Worm (Caenorhabditis elegans) whole organism, mixed stage, embryonic: Measurements from ENCODE around the gene T06E4.5.

Experiments used
- blmp-1 ChIP-seq: fragments of 150-350 bp; optimal IDR thresholded peaks from 2 replicates; lab custom pipeline; 2014; ENCODE audit warnings: missing biosample characterization, missing genetic modification characterization
- ces-1 ChIP-seq: fragments of 150-350 bp; optimal IDR thresholded peaks from 2 replicates; lab custom pipeline; 2014; ENCODE audit warnings: missing biosample characterization, missing genetic modification reagents, missing genetic modification characterization
- nhr-237 ChIP-seq: fragments of 150-350 bp; optimal IDR thresholded peaks from 2 replicates; lab custom pipeline; 2014; ENCODE audit warnings: missing biosample characterization, missing genetic modification characterization
- nhr-76 ChIP-seq: sonication (generic microtip); optimal IDR thresholded peaks from 2 replicates; lab custom pipeline; 2017; ENCODE audit warnings: missing biosample characterization, missing genetic modification characterization
- unc-39 ChIP-seq: fragments of 150-350 bp; optimal IDR thresholded peaks from 2 replicates; lab custom pipeline; 2014; ENCODE audit warnings: missing biosample characterization, missing genetic modification characterization

DNA sequence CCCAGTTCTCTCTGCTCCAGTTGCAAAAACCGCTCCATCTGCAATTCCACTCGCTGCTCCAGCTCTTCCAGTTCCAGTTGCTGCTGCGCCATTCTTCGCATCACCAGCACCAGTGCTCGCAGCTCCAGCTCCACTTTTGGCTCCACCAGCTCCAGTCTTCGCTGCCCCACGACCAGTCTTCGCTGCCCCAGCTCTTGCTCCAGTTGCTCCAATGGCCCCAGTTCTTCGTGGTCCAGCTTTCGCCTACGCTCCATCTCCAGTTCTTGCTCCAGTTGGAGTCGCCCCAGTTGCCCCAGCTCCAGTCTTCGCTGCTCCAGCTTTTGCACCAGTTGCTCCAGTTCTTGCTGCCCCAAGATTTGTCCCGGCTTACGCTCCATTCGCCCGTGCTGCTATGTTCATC, 10.6 kb upstream of the T06E4.5 start:
- TF ChIP-seq nhr-76 (tag; lab: Kevin White, UChicago), result no peak
- TF ChIP-seq nhr-237 (tag; lab: Kevin White, UChicago), result no peak
- no peak for TF ChIP-seq ces-1
- TF ChIP-seq blmp-1 (tag; lab: Kevin White, UChicago), result no peak
- no peak for TF ChIP-seq unc-39 (tag; lab: Kevin White, UChicago)
